Fruit fly (Drosophila melanogaster) whole organism, wandering third instar larva: ENCODE measurements around the gene CG15368.

ENCODE experiments used
- N ChIP-seq: fragments of >200 bp; optimal IDR thresholded peaks from 2 replicates; lab custom pipeline; 2018; ENCODE audit warnings: missing biosample characterization, missing external identifiers, missing genetic modification characterization
- OdsH ChIP-seq: fragments of 200-800 bp; sonication (Bioruptor generic); optimal IDR thresholded peaks from 2 replicates; lab custom pipeline; 2016; ENCODE audit warnings: missing biosample characterization, mild to moderate bottlenecking, missing genetic modification characterization
- br ChIP-seq: fragments of 200-800 bp; sonication (Bioruptor generic); optimal IDR thresholded peaks from 2 replicates; lab custom pipeline; 2016; ENCODE audit warnings: missing biosample characterization, missing genetic modification characterization
- brk ChIP-seq: fragments of 200-800 bp; sonication (Bioruptor generic); optimal IDR thresholded peaks from 2 replicates; lab custom pipeline; 2016; ENCODE audit warnings: missing biosample characterization, mild to moderate bottlenecking, missing genetic modification characterization
- dmrt93B ChIP-seq: fragments of 200-800 bp; sonication (Bioruptor generic); optimal IDR thresholded peaks from 2 replicates; lab custom pipeline; 2018; ENCODE audit warnings: missing biosample characterization, mild to moderate bottlenecking, missing genetic modification characterization
- pan ChIP-seq: fragments of >200 bp; optimal IDR thresholded peaks from 2 replicates; lab custom pipeline; 2017
- usp ChIP-seq: fragments of >200 bp; optimal IDR thresholded peaks from 2 replicates; lab custom pipeline; 2017; ENCODE audit warnings: missing biosample characterization, missing genetic modification characterization
- woc ChIP-seq: sonication (Bioruptor generic); optimal IDR thresholded peaks from 2 replicates; lab custom pipeline; 2016; ENCODE audit warnings: missing biosample characterization, mild to moderate bottlenecking, missing genetic modification characterization

DNA sequence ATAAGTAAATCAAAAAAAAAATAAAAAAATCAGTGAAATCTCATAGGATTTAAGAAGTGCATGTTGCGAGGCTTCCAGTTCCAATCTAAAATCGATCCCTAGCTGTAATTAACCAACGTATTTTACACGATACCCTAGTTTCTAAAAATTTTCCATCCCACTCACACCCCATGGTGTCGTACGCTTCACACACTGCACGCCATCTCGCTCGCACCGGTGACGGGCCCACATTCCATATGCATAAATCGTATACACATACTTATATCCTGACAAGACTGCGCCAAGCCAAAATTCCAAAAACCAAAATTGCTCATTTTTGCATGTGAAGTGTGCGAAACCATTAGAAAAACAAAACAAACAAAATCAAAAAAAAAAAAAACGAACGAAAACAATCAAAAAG lies 39.4 kb downstream of the CG15368 start:
- no peak for TF ChIP-seq brk (GFP tag; lab: Kevin White, UChicago)
- TF ChIP-seq pan (lab: Kevin White, UChicago) = no peak
- no peak for TF ChIP-seq br (GFP tag; lab: Kevin White, UChicago)
- TF ChIP-seq woc (GFP tag; lab: Kevin White, UChicago) = no peak
- no peak for TF ChIP-seq N (GFP tag; lab: Kevin White, UChicago)
- TF ChIP-seq OdsH (GFP tag; lab: Kevin White, UChicago) = no peak
- TF ChIP-seq usp (GFP tag; lab: Kevin White, UChicago) = no peak
- no peak for TF ChIP-seq dmrt93B (GFP tag; lab: Kevin White, UChicago)
